Fruit fly (Drosophila melanogaster) whole organism: ENCODE results near the gene CG4955.

Experiments
- CG8478 ChIP-seq: fragments of >200 bp; optimal IDR thresholded peaks from 2 replicates; lab custom pipeline; 2018; ENCODE audit warnings: inconsistent platforms
- EcR ChIP-seq, 2 experiments: fragments of >200 bp; optimal IDR thresholded peaks; 2 replicates each; lab custom pipeline; 2017; ENCODE audit warnings: missing biosample characterization in 2 of 2, missing genetic modification characterization in 2 of 2, missing genetic modification reagents in 2 of 2
- pan ChIP-seq: fragments of >200 bp; optimal IDR thresholded peaks from 2 replicates; lab custom pipeline; 2017
- psq ChIP-seq: fragments of >200 bp; optimal IDR thresholded peaks from 2 replicates; lab custom pipeline; 2017
- usp ChIP-seq: fragments of >200 bp; optimal IDR thresholded peaks from 2 replicates; lab custom pipeline; 2017; ENCODE audit warnings: missing biosample characterization, missing genetic modification characterization, mixed read lengths

DNA sequence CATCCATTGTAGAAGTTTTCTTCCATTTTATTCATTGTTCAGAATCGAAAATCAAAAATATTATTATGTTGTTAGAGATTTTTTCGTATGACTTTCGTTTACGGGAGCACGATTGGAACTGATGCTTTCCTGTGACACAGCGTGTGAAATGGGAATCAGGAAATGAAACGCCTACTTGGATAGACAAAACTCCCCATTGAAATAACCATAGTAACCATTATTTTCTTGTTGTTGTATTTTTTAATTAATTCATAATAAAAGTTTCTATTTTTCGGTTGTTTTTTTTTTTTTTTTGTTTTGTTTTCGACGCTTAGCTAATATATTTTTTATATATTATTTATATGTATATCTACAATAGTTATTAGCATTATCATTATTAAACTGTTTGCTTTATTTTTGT lies 12.8 kb upstream of the CG4955 start, which contains the start of gene CG43077:
- TF ChIP-seq EcR (GFP tag; optimal IDR thresholded peaks at IDR 0.05; lab: Kevin White, UChicago) (no peak), CG8478 (no peak), usp (GFP tag; lab: Kevin White, UChicago) (no peak), pan (no peak), psq (lab: Kevin White, UChicago) (no peak)
